Worm (Caenorhabditis elegans) whole organism, L4/young adult: ENCODE results near the gene ham-1.

Experiments
- W03F9.2 ChIP-seq: fragments of 150-350 bp; optimal IDR thresholded peaks from 2 replicates; lab custom pipeline; 2014; ENCODE audit warnings: missing biosample characterization, missing genetic modification characterization
- dao-5 ChIP-seq: sonication (generic microtip); optimal IDR thresholded peaks from 2 replicates; lab custom pipeline; 2016; ENCODE audit warnings: missing genotype, missing genetic modification characterization, moderate library complexity, missing compliant biosample characterization

ce11 chrIV:12531047-12531446 lies 10.9 kb upstream of the ham-1 start, which contains the start of gene F53B2.5:
- TF ChIP-seq W03F9.2 = no peak
- no peak for TF ChIP-seq dao-5
